Worm (Caenorhabditis elegans) whole organism, midembryonic: ENCODE data around the gene faah-5.

Experiments
- T22C8.4 ChIP-seq: fragments of 200-800 bp; sonication (Bioruptor generic); IDR thresholded peaks from 2 replicates; pipeline ENCODE4 v1.3.6; 2022; ENCODE audit warnings: missing genetic modification characterization, missing compliant biosample characterization
- cog-1 ChIP-seq: sonication (generic microtip); optimal IDR thresholded peaks from 2 replicates; lab custom pipeline; 2016; ENCODE audit warnings: missing genetic modification characterization, missing compliant biosample characterization
- flt-1 ChIP-seq: fragments of 200-800 bp; sonication (Bioruptor generic); IDR thresholded peaks from 2 replicates; pipeline ENCODE4 v1.3.6; 2022; ENCODE audit warnings: missing genetic modification characterization, missing compliant biosample characterization
- klf-2 ChIP-seq: fragments of 200-800 bp; sonication (Bioruptor generic); conservative IDR thresholded peaks from 2 replicates; pipeline ENCODE4 v1.3.6; 2022; ENCODE audit warnings: missing genetic modification reagents, missing genetic modification characterization, missing compliant biosample characterization
- med-1 ChIP-seq: sonication (generic microtip); optimal IDR thresholded peaks from 2 replicates; lab custom pipeline; 2017; ENCODE audit warnings: missing genetic modification characterization, mild to moderate bottlenecking, missing compliant biosample characterization, antibody characterized with exemption, missing genetic modification reagents; ENCODE audit not compliant: insufficient read depth
- ref-1 ChIP-seq: fragments of 200-800 bp; sonication (Bioruptor generic); conservative IDR thresholded peaks from 2 replicates; pipeline ENCODE4 v1.3.6; 2022; ENCODE audit warnings: missing genetic modification reagents, missing genetic modification characterization, missing compliant biosample characterization
- tab-1 ChIP-seq: fragments of 200-800 bp; sonication (Bioruptor generic); IDR thresholded peaks from 2 replicates; pipeline ENCODE4 v1.3.6; 2022; ENCODE audit warnings: missing genetic modification characterization, missing compliant biosample characterization
- ztf-23 ChIP-seq: fragments of 200-800 bp; sonication (Bioruptor generic); IDR thresholded peaks from 2 replicates; pipeline ENCODE4 v1.3.6; 2022; ENCODE audit warnings: missing genetic modification reagents, missing genetic modification characterization, missing compliant biosample characterization
- ztf-29 ChIP-seq: fragments of 200-800 bp; sonication (Bioruptor generic); IDR thresholded peaks from 2 replicates; pipeline ENCODE4 v1.3.6; 2022; ENCODE audit warnings: missing genetic modification reagents, missing genetic modification characterization, missing compliant biosample characterization

Gene faah-5

ce11 chrIII:11878751-11879150 is 12.5 kb downstream of the faah-5 start, which contains the start of gene Y56A3A.6:
Y56A3A.6 (minus strand) TSS chrIII:11878803.
- no peak for TF ChIP-seq ztf-29 (GFP tag; lab: Robert Waterston, UW)

- TF ChIP-seq med-1 (GFP tag; lab: Kevin White, UChicago): no peak
- 0 out of 2 replicates have a peak, but pooled peaks have one; percentile 27 for TF ChIP-seq tab-1 (GFP tag; lab: Robert Waterston, UW)
Measured at ce11 chrIII:11876130-11876529, 15.1 kb downstream of the faah-5 start.

ce11 chrIII:11874242-11874641 is 17.0 kb downstream of the faah-5 start:
- TF ChIP-seq cog-1 (tag; lab: Kevin White, UChicago) (no peak), ztf-23 (GFP tag; lab: Robert Waterston, UW) (no peak), ztf-29 (GFP tag; lab: Robert Waterston, UW) (no peak), ref-1 (GFP tag; lab: Robert Waterston, UW) (no peak), tab-1 (GFP tag; lab: Robert Waterston, UW) (no peak), T22C8.4 (GFP tag; lab: Robert Waterston, UW) (no peak), med-1 (GFP tag; lab: Kevin White, UChicago) (no peak), klf-2 (GFP tag; lab: Robert Waterston, UW) (no peak), flt-1 (GFP tag; lab: Robert Waterston, UW) (no peak)

- TF ChIP-seq ztf-23 (GFP tag; lab: Robert Waterston, UW) (no peak), klf-2 (GFP tag; lab: Robert Waterston, UW) (no peak), ref-1 (GFP tag; lab: Robert Waterston, UW) (no peak), cog-1 (tag; lab: Kevin White, UChicago) (no peak), tab-1 (GFP tag; lab: Robert Waterston, UW) (no peak), flt-1 (GFP tag; lab: Robert Waterston, UW) (no peak), T22C8.4 (GFP tag; lab: Robert Waterston, UW) (no peak), ztf-29 (GFP tag; lab: Robert Waterston, UW) (no peak), med-1 (GFP tag; lab: Kevin White, UChicago) (no peak)
Measured at ce11 chrIII:11871617-11872016, 19.6 kb downstream of the faah-5 start.

ce11 chrIII:11870009-11870408 is 21.2 kb downstream of the faah-5 start:
- TF ChIP-seq flt-1 (GFP tag; lab: Robert Waterston, UW) (0 out of 2 replicates have a peak, but pooled peaks have one; percentile 46), tab-1 (GFP tag; lab: Robert Waterston, UW) (no peak), med-1 (GFP tag; lab: Kevin White, UChicago) (no peak), klf-2 (GFP tag; lab: Robert Waterston, UW) (no peak), ztf-29 (GFP tag; lab: Robert Waterston, UW) (no peak), cog-1 (tag; lab: Kevin White, UChicago) (peak; percentile 64), ztf-23 (GFP tag; lab: Robert Waterston, UW) (peak; percentile 55; the same call in 1 of the 2 replicates), ref-1 (GFP tag; lab: Robert Waterston, UW) (no peak), T22C8.4 (GFP tag; lab: Robert Waterston, UW) (no peak)

- TF ChIP-seq ztf-29 (GFP tag; lab: Robert Waterston, UW) (no peak), cog-1 (tag; lab: Kevin White, UChicago) (no peak), tab-1 (GFP tag; lab: Robert Waterston, UW) (no peak), med-1 (GFP tag; lab: Kevin White, UChicago) (no peak), T22C8.4 (GFP tag; lab: Robert Waterston, UW) (no peak), ref-1 (GFP tag; lab: Robert Waterston, UW) (no peak), flt-1 (GFP tag; lab: Robert Waterston, UW) (no peak), ztf-23 (GFP tag; lab: Robert Waterston, UW) (no peak), klf-2 (GFP tag; lab: Robert Waterston, UW) (no peak)
Measured at ce11 chrIII:11869231-11869912, 21.9 kb downstream of the faah-5 start, which contains the start of gene taf-12. taf-12 (minus strand) TSS chrIII:11869281.

- TF ChIP-seq tab-1 (GFP tag; lab: Robert Waterston, UW) (no peak), T22C8.4 (GFP tag; lab: Robert Waterston, UW) (no peak), ztf-23 (GFP tag; lab: Robert Waterston, UW) (no peak), cog-1 (tag; lab: Kevin White, UChicago) (no peak), ref-1 (GFP tag; lab: Robert Waterston, UW) (no peak), med-1 (GFP tag; lab: Kevin White, UChicago) (no peak), klf-2 (GFP tag; lab: Robert Waterston, UW) (no peak), ztf-29 (GFP tag; lab: Robert Waterston, UW) (no peak), flt-1 (GFP tag; lab: Robert Waterston, UW) (no peak)
Measured at ce11 chrIII:11866127-11866526, 25.1 kb downstream of the faah-5 start.

- no peak for TF ChIP-seq med-1 (GFP tag; lab: Kevin White, UChicago)
- no peak for TF ChIP-seq ref-1 (GFP tag; lab: Robert Waterston, UW)
- TF ChIP-seq ztf-29 (GFP tag; lab: Robert Waterston, UW): no peak
- TF ChIP-seq T22C8.4 (GFP tag; lab: Robert Waterston, UW): no peak
- TF ChIP-seq flt-1 (GFP tag; lab: Robert Waterston, UW): no peak
- TF ChIP-seq tab-1 (GFP tag; lab: Robert Waterston, UW): no peak
- TF ChIP-seq ztf-23 (GFP tag; lab: Robert Waterston, UW): no peak
- no peak for TF ChIP-seq cog-1 (tag; lab: Kevin White, UChicago)
- TF ChIP-seq klf-2 (GFP tag; lab: Robert Waterston, UW): no peak
Measured at ce11 chrIII:11862149-11862548, 29.1 kb downstream of the faah-5 start, which contains the start of gene Y56A3A.2. Y56A3A.2 (minus strand) TSS chrIII:11862249.

- TF ChIP-seq flt-1 (GFP tag; lab: Robert Waterston, UW) (no peak), tab-1 (GFP tag; lab: Robert Waterston, UW) (no peak), med-1 (GFP tag; lab: Kevin White, UChicago) (no peak), klf-2 (GFP tag; lab: Robert Waterston, UW) (no peak), ztf-23 (GFP tag; lab: Robert Waterston, UW) (no peak), cog-1 (tag; lab: Kevin White, UChicago) (no peak), T22C8.4 (GFP tag; lab: Robert Waterston, UW) (no peak), ref-1 (GFP tag; lab: Robert Waterston, UW) (no peak), ztf-29 (GFP tag; lab: Robert Waterston, UW) (no peak)
Measured at ce11 chrIII:11861123-11861522, 30.1 kb downstream of the faah-5 start.
